Fruit fly (Drosophila melanogaster): Measurements from ENCODE around the gene Samuel.

dm6 chr2L:11070862-11071261 is 4.1 kb upstream of the Samuel start, which contains the start of gene CG14915:
- TF ChIP-seq pan (optimal IDR thresholded peaks at IDR 0.05) (no peak), Dll (optimal IDR thresholded peaks at IDR 0.05) (no peak), CG8478 (optimal IDR thresholded peaks at IDR 0.05) (no peak), psq (optimal IDR thresholded peaks at IDR 0.05) (no peak), EcR (GFP tag; optimal IDR thresholded peaks at IDR 0.05) (no peak)

Data from whole organism.